Fruit fly (Drosophila melanogaster): Measurements from ENCODE around the gene CG2975.

CG2975 gene

dm6 chr2L:2878188-2878587 lies 38.3 kb downstream of the CG2975 start, which contains the start of the genes Prx6a and Sbat (continued):
- TF ChIP-seq ATbp (GFP tag; optimal IDR thresholded peaks at IDR 0.05) (peak; percentile 4), CG4820 (GFP tag; optimal IDR thresholded peaks at IDR 0.05) (peak; percentile 64), CG16813 (GFP tag; IDR thresholded peaks at IDR 0.05; ENCODE audit: partially characterized antibody) (peak; percentile 36; the same call in 1 of the 3 replicates), CG12155 (GFP tag; optimal IDR thresholded peaks at IDR 0.05) (peak; percentile 64), h (optimal IDR thresholded peaks at IDR 0.05) (no peak), CG3407 (GFP tag; optimal IDR thresholded peaks at IDR 0.05) (no peak), cwo (GFP tag; optimal IDR thresholded peaks at IDR 0.05) (peak; percentile 30), maf-S (GFP tag; optimal IDR thresholded peaks at IDR 0.05) (peak; percentile 54), kay (GFP tag; optimal IDR thresholded peaks at IDR 0.05) (peak; percentile 78), crol (GFP tag; IDR thresholded peaks at IDR 0.05) (no peak), pzg (GFP tag; optimal IDR thresholded peaks at IDR 0.05) (peak; percentile 84), HLHmδ (GFP tag; optimal IDR thresholded peaks at IDR 0.05) (no peak), ERR (GFP tag; optimal IDR thresholded peaks at IDR 0.05) (no peak), CG5180 (GFP tag; optimal IDR thresholded peaks at IDR 0.05) (peak; percentile 25), Six4 (GFP tag; optimal IDR thresholded peaks at IDR 0.05) (peak; percentile 41), gt (GFP tag; IDR thresholded peaks at IDR 0.05) (no peak), CG17912 (GFP tag; optimal IDR thresholded peaks at IDR 0.05) (no peak), crc (GFP tag; optimal IDR thresholded peaks at IDR 0.05) (no peak), Dip2 (GFP tag; IDR thresholded peaks at IDR 0.05) (no peak), chm (GFP tag; IDR thresholded peaks at IDR 0.05) (no peak), otp (GFP tag; IDR thresholded peaks at IDR 0.05) (no peak), lmd (GFP tag; IDR thresholded peaks at IDR 0.05) (peak; percentile 81), slp2 (GFP tag; optimal IDR thresholded peaks at IDR 0.05) (peak; percentile 57), hbn (GFP tag; IDR thresholded peaks at IDR 0.05; ENCODE audit: partially characterized antibody) (0 out of 2 replicates have a peak, but pooled peaks have one; percentile 15), tio (GFP tag; optimal IDR thresholded peaks at IDR 0.05) (no peak), Xrp1 (GFP tag; IDR thresholded peaks at IDR 0.05) (peak; percentile 79), twi (tag; optimal IDR thresholded peaks at IDR 0.05) (peak; percentile 68), CG6854 (GFP tag; optimal IDR thresholded peaks at IDR 0.05) (peak; percentile 21), Deaf1 (tag; optimal IDR thresholded peaks at IDR 0.05) (peak; percentile 35), eyg (GFP tag; optimal IDR thresholded peaks at IDR 0.05) (no peak), ranshi (GFP tag; IDR thresholded peaks at IDR 0.05) (peak; percentile 87), CG11093 (GFP tag; IDR thresholded peaks at IDR 0.05) (no peak; the same call in 2 of the 3 replicates), phol (tag; optimal IDR thresholded peaks at IDR 0.05) (peak; percentile 84), Nf-YA (GFP tag; IDR thresholded peaks at IDR 0.05) (no peak), CG8359 (GFP tag; optimal IDR thresholded peaks at IDR 0.05; ENCODE audit: borderline replicate concordance) (no peak), CG8388 (GFP tag; optimal IDR thresholded peaks at IDR 0.05) (peak; percentile 44), CG15269 (tag; optimal IDR thresholded peaks at IDR 0.05) (peak; percentile 69), vnd (GFP tag; IDR thresholded peaks at IDR 0.05; ENCODE audit: partially characterized antibody) (no peak), BtbVII (GFP tag; optimal IDR thresholded peaks at IDR 0.05) (no peak), CG33557 (GFP tag; optimal IDR thresholded peaks at IDR 0.05) (peak; percentile 66), NfI (GFP tag; optimal IDR thresholded peaks at IDR 0.05) (peak; percentile 72), HmgZ (tag; optimal IDR thresholded peaks at IDR 0.05) (peak; percentile 92), CG12219 (GFP tag; optimal IDR thresholded peaks at IDR 0.05) (peak; percentile 45), tll (GFP tag; optimal IDR thresholded peaks at IDR 0.05) (peak in 1 of 2 experiments; percentile 64), CG8944 (GFP tag; optimal IDR thresholded peaks at IDR 0.05) (peak; percentile 65), CG15601 (tag; optimal IDR thresholded peaks at IDR 0.05) (peak; percentile 53), CTCF (GFP tag; optimal IDR thresholded peaks at IDR 0.05) (peak; percentile 17), btn (GFP tag; optimal IDR thresholded peaks at IDR 0.05) (no peak), ci (GFP tag; IDR thresholded peaks at IDR 0.05) (peak; percentile 50; the same call in 1 of the 3 replicates), CG9797 (GFP tag; optimal IDR thresholded peaks at IDR 0.05) (no peak), CG7963 (GFP tag; IDR thresholded peaks at IDR 0.05; ENCODE audit: partially characterized antibody) (no peak)

Data from whole organism, embryonic.